Fruit fly (Drosophila melanogaster) Kc167 (cell line): ENCODE results near the gene Eip74EF.

ENCODE experiments used
- Myc ChIP-seq: fragments of >200 bp; optimal IDR thresholded peaks from 2 replicates; lab custom pipeline; 2017; ENCODE audit warnings: missing external identifiers
- Sin3A ChIP-seq: fragments of >200 bp; optimal IDR thresholded peaks from 2 replicates; lab custom pipeline; 2018; ENCODE audit warnings: missing external identifiers
- h ChIP-seq: fragments of >200 bp; optimal IDR thresholded peaks from 3 replicates; lab custom pipeline; 2018; ENCODE audit warnings: missing external identifiers

- no peak for TF ChIP-seq Myc (lab: Kevin White, UChicago)
- TF ChIP-seq Sin3A (lab: Kevin White, UChicago): no peak
- TF ChIP-seq h (lab: Kevin White, UChicago): no peak
Measured at dm6 chr3L:17658423-17659267, 39.5 kb upstream of the Eip74EF start.
